Fruit fly (Drosophila melanogaster): ENCODE results near the gene CG4194.

DNA sequence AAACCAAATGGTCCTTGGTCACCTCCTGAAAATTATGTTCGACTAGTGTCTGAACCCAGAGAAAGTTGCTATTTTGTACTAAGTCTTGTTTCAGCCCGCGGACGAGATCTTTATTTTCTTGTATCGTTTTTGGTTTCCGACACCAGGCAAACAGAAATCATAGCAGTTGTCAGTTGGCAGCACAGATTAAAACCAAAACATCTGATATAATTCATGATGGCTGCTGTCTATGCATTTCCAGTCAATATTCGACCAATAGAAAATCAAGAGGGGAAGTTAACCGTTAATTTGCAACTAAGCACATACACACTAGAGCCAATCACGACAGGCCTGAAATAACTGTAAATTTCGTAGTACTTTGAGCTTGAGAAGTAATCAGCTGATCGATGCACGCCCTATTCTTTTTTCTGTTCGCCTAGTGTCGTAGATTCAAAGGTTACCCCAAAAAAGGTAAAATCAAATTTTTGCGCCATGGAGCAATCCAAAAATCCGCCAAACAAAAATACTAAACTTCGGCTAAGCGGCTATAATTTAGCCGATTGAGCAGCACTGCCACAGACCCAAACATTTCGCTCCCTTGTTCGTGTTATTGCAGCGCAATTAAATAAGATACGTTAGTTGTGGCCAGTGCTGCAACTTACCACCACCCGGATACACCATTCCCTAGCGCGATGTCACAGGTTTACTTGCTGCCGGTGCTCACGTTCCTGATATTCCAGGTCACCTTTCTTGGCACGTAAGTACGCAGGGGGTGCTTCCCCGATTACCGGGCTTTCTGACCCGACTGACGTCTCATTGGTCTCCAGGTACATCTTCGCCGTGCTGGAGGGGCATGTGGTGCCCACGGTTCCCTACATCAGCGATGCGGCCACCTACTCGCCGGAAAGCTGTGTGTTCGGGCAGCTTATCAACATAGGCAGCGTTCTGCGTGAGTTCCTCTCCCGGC lies 8.3 kb downstream of the CG4194 start, which contains the start of gene CG4025:
- TF ChIP-seq usp (GFP tag; optimal IDR thresholded peaks at IDR 0.05) (no peak), psq (optimal IDR thresholded peaks at IDR 0.05) (no peak), pan (optimal IDR thresholded peaks at IDR 0.05) (no peak), EcR (GFP tag; optimal IDR thresholded peaks at IDR 0.05) (no peak), Dll (optimal IDR thresholded peaks at IDR 0.05) (no peak)
